Fruit fly (Drosophila melanogaster): Measurements from ENCODE around the gene CG8173.
A peak's percentile ranks its signal among the peaks of the same experiment; 100 is the strongest.

Gene CG8173

DNA sequence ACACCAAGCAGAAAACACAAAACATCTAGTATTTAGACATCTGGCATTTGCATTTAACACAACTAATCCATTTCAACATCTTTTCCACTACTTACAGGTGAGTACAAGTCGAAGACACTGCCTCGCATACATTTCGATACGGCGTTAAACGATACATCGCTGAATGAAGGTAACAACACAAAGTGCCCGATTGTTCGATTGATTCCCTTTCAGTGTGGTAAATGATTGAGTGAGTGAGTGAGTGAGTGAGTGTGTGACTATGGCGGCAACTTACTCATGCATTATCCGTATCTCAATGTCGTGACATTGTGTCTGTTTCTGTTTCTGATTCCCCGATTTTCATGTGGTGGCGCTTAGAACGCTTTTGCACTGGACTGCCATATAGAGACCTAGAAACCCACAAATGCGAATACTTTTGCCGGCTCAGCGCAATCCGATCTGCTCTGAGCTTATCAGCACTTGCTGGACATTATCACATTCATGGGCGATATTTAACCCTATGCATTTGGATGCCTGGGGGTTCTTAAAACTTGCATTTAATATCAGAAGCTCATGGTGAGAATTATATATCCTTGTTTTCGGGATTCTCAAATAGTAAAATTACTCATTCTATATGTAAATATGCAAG lies 26.8 kb upstream of the CG8173 start:
- no peak for TF ChIP-seq noc (tag; optimal IDR thresholded peaks at IDR 0.05)

DNA sequence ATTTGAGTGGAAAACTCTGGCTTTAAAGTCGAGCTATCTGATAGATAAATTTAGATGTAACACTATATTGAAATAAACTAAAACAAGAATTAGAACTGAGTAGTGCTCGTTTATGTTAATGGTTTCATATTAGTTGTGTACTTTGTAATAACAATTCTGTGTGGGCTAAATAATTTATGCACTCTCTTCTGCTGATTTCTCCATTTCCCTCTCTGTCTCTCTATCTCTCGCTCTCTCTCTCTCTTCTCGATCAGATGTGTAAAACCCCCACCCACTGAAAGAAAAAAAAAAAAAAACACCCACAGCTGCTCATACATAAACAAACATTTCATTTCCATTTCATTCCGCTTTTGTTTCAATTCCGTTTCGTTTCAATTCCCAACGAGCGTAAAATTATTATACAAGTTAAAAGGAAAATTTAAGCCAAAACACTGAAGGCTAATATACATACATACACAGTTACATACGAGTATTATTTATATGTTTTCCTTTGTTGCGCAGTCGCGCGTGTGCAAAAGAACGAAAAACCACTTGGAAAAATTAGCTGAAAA lies 24.3 kb upstream of the CG8173 start:
- no peak for TF ChIP-seq noc (tag; optimal IDR thresholded peaks at IDR 0.05)

DNA sequence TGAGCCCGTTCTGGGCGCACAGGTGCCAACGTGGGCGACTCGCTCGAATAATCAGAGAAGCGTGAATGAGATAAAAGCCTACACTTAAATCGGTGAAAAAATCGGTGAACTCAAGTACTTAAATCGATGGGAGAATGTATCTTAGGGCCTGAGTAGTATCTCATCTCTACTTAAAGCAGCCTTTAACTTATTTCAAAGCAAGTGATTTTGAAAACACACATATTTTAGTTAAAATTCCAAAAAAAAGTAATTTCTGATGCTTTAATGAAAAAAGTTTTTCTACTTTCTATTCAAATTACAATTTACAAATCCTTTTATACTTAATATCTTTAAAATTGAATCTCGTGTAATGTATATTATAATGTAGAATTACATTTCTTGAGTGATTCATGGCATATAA lies 23.2 kb upstream of the CG8173 start:
- no peak for TF ChIP-seq noc (tag; optimal IDR thresholded peaks at IDR 0.05)

DNA sequence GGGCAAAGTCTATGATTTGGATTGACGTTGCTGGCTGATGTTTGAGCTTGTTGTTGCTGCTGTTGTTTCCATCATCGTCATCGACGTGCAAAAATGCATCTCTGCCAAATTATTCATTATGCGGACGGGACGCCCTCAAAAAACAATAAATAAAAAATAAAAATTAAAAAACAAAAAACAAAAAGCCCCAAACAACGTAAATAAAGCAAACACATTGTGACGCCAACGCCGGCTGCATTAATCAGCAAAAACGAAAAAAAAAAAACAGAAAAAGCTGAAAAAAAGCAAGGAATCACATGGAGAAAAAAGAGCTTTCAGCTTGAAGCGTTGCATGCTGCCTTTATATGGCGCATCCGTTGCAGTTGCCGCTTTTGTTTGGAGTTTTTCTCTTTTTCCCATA lies 22.6 kb upstream of the CG8173 start:
- no peak for TF ChIP-seq noc (tag; optimal IDR thresholded peaks at IDR 0.05)

DNA sequence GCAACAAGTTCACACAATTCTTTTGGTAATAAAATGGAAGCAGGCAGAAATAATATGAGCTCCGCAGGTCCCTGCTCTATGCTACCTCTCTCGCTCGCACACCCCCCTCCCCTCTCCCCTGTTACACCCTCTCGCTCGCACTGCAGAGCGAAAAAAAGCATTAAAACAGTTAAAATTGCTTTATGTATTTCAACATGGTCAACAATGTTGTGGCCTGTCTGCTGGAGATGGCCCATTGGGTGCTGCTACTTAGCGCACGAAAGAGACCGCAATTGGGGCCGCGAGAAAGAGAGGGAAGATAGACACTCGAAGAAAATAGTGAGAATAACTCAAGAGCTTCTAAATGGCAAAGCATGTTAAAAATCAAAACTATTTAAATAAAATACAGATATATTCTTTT lies 18.9 kb upstream of the CG8173 start:
- TF ChIP-seq noc (tag; optimal IDR thresholded peaks at IDR 0.05): no peak

DNA sequence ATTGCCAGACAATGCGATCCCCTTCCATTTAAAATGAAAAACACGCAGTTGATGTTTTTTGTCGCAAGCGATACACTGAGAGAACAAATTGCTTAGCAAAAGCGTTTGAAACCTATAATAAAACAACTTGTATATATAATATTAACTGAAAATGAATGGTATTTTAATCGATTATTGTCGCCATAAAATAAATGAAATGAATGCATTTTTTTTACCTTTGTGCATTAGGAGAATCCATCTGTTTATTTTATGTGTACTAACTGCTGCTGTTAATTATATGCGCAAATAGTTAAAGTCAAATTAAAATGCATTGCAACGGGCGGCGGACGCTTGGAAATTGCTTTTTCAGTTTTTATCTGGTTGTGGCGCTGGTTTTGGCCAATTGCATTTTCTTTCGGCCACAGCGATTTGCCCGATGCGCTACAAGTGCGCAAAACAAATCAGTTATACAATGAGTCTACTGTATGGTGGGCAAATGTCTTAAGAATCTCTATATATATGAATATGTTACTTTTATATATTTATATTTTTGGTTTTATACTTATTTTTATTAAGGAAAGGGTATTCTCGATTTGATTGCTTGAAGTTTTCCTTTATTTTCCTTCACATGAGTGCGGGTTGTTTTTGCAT lies 17.2 kb upstream of the CG8173 start:
- no peak for TF ChIP-seq noc (tag; optimal IDR thresholded peaks at IDR 0.05)

DNA sequence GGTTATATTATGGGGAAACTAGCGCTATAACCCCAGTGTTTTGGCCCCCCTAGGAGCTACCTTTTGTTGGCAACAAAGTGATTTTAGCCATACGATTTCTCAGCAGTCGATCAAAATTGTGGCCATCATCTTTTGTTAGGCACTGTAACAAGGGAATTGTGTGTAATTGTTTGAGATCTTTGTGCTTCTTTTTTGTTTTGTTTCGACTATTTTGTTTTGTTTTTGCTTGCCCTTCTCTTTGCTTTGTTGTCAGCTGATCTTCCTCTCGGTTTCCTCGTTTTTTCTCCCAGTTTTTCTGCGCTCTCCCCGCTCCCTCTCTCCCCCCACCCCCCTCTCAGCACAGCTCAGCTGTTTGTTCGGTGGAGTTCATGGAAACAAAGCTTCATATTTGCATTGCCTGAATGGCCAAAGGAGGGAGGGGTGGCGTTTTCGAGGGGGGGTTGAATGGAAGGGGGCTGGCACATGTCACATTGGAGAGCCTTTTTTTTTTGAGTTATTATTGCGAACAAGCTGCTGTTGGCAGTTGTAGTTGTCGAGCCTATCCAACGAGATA lies 16.6 kb upstream of the CG8173 start:
- TF ChIP-seq noc (tag; optimal IDR thresholded peaks at IDR 0.05): no peak

DNA sequence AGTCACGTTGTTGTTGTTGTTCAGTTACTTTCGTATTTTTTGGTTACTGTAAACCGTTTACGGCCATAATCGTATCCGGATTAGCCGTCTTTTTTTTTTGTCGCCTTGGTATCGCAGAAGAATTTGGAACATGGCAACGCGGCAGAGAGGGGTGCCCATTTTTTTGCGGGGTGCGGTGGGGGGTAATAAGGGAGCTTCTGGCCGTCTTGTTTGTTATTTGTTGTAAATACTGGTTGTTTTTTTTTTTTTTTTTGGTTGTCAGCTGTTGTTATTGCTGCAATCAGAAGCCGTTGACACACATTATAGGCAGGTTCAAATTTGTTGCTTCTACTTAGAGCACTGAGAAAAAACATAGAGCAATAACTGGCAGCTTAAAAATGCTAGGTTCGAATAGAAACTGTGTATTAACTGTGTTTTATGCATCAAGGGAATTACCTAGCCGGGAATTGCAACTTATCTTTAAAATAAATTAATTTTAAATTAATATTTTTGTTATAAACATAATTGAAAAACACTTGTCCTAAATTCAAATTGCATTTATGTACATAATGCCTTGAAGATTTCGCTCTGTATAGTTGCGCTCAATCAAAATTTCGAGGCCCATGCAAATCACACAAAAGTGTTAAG lies 14.9 kb upstream of the CG8173 start:
- no peak for TF ChIP-seq noc (tag; optimal IDR thresholded peaks at IDR 0.05)

DNA sequence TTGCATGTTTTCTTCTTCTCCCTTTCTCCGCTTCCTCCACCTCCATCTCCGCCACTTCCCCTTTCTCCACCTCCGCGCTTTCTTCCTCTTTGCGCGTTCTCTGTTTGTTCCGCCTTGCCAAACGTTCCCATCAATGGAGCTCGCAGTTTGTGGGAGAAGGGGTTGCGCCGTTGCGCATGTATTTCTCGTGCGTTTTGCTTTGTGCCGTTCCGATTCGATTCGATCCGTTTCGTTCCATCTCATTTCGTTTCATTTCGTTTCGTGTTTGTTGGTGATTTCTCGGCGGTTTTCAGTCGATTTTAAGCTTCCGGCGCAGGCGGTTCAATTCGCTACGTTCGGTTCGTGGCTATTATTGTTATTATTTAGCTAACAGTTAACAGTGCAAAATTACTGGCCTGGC lies 13.5 kb upstream of the CG8173 start:
- TF ChIP-seq noc (tag; optimal IDR thresholded peaks at IDR 0.05): no peak

DNA sequence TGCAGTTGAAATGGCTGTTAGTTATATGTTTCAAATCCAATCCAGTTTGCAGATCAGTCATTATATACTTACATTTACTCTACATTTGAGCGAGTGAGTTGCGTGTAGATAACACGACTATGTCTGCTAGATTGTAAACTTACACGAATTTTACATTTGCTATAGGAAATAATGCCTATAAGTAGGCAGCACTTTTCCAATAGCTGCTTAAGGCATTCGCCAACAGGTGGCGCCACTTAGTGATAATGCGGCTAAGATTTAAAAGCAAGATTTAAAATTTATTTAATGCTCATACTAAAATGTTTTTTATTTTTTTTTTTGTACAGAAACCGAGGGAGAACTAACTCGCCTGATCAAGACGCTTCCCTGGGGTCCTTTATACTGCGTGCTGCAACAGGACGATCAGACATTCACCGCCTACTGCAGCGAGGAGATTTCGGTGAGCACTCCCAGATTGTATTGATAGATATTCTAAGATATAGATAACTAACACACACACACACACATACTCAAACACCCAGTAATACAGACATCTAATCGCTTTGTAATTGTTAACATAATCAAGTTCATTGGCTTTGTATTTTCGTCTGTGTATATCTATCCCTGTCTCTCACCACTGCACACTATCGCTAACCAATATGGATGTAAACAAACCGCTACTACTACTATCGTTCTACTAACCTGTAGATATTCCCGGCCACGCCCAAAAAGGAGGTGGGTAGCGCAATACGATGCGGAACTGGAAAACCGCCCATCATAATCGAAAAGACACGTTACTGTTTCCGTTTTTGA lies 11.0 kb upstream of the CG8173 start:
- TF ChIP-seq noc (tag; optimal IDR thresholded peaks at IDR 0.05): no peak

DNA sequence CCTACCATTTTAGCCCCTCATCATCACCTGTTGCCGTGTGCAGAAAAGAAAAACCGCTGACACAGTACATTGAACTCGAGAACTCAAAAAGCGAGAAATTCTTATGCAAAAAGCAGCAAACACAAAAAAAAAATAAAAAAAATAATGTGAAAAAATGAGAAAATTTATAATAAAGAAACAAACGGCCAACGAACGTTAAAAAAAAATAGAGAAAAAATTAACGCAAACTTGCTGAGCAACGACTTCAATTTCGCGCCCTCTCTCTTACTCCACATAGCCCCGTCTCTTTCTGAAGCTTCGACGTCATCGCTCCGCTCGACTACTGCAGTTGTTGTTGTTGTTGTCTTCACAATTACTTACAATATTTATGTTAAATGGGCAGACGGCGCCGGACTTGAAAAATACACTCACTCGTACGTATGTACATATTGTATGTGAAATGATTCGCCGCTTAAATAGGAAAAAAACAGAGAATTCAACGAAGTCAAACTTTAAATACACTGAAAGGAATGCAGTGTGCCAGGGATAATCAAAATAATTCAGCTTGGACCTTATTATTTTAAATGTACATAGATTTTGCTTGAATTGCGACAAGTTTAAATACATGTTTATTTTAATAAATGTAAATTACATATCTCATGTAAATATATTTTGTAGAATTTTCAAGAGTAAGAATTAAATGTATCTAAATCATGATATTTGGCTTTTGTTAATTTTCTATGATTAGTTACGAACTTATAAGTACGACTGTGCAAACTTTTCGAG lies 9.7 kb upstream of the CG8173 start:
- TF ChIP-seq noc (tag; optimal IDR thresholded peaks at IDR 0.05): no peak

DNA sequence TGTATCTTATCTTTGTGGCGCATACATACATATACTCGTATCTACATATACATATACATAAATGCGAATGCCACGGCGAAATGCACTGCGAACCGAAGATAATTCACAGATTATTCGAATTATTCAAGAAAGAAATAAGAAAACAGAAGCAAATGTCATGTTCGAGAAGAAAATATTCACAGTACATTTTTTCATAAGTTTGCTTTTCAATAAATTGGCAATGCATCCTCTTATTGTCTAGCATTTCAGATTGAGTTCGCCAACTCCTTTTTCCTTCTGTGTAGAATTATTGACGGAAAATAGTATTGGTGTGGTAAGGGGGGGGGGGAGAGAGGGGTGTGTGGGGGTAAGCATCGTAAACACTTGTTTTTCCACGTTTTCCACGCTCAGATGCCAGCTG lies 9.0 kb upstream of the CG8173 start:
- TF ChIP-seq noc (tag; optimal IDR thresholded peaks at IDR 0.05): no peak

DNA sequence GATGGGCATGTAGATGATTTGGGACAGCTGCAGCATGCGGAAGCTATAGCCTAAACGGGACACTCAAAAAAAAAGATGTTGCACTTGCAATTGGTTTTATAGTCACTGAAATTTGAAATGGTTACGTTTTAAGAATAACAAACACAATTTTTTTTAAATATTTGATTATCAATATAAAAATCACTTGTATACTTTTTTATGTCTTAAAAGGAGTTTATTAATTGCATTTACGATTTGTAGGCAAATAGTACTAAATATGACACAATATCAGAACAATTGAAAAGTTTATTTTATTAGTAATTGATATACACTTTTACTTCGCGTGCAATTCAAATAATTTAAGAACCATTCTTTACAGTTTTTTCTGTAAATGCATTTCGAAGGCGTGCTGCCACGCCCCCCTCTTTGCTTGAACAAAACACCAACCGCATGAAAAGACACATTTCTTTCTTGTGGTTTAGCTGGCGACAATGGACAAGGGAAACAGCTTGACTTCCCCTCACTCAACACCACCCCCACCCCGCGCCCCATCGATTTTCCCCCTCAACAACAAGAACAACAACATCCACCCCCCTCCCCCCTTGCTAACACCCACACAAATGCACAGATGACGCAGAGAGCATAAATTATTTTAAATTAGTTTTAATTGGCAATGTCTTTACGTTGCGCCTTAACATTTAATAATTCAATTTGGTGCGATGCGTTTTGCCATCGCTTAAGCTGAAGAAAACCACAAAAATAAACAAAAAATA lies 7.5 kb upstream of the CG8173 start:
- no peak for TF ChIP-seq noc (tag; optimal IDR thresholded peaks at IDR 0.05)

DNA sequence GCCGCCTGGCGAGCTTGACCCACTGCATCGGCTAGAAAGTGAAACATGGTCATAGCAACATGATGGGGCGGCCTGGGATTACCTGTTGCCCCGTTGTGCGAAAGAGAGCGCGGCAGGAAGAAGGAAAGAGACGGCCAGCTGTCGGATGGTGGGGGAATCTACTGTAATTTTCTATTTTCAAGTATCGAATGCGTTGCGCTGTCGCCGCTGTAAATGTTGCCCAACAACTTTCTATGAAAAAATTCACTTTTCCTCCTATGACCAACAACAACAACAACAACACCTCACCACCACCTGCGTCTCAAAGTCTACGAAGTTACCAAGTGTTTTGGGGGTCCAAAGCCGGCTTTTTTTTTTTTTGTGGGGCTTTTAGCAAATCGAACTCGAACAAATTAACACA lies 5.5 kb upstream of the CG8173 start:
- TF ChIP-seq noc (tag; optimal IDR thresholded peaks at IDR 0.05): no peak

DNA sequence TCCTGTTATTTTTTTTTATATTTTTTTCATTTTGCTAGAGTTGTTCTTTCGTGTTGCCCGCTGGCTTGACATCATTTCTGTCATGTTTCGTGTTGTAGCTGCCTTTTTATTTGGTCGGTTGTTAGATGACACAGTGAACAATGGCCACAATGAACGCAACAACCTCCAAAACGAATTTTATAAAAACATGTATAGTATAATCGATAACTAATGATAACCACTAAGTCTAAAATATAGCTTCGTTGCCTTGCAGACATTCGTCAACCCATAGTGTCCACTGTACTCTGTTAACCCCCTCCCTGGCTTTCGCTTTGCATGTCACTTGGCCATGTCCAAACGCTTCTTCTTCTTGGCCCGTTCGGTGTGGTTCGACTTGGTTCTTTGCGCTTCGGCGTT lies 4.3 kb upstream of the CG8173 start:
- peak; percentile 73 for TF ChIP-seq noc (tag; optimal IDR thresholded peaks at IDR 0.05)
